Worm (Caenorhabditis elegans): ENCODE data around the gene C16C8.25.

- TF ChIP-seq dao-5 (tag; optimal IDR thresholded peaks at IDR 0.05) (no peak), W03F9.2 (tag; optimal IDR thresholded peaks at IDR 0.05) (no peak), him-1 (tag; optimal IDR thresholded peaks at IDR 0.05) (no peak)
Observed at ce11 chrII:3477171-3477570, 28.1 kb downstream of the C16C8.25 start, which contains the start of gene fbxb-104.
